Fruit fly (Drosophila melanogaster) whole organism, wandering third instar larva: Measurements from ENCODE around the gene kuk.

Experiments used
- Abd-B ChIP-seq: fragments of >200 bp; optimal IDR thresholded peaks from 2 replicates; lab custom pipeline; 2017; ENCODE audit warnings: missing biosample characterization, missing genetic modification characterization
- CG32264 ChIP-seq: fragments of 200-800 bp; sonication (Bioruptor generic); optimal IDR thresholded peaks from 2 replicates; lab custom pipeline; 2016; ENCODE audit warnings: missing biosample characterization, missing genetic modification characterization
- CG9705 ChIP-seq: fragments of 200-800 bp; sonication (Bioruptor generic); optimal IDR thresholded peaks from 2 replicates; lab custom pipeline; 2018; ENCODE audit warnings: missing biosample characterization, mild to moderate bottlenecking, missing genetic modification characterization
- CrebA ChIP-seq: fragments of 200-800 bp; sonication (Bioruptor generic); optimal IDR thresholded peaks from 2 replicates; lab custom pipeline; 2016; ENCODE audit warnings: missing biosample characterization, mild to moderate bottlenecking, missing genetic modification characterization, borderline replicate concordance
- Dfd ChIP-seq: fragments of >200 bp; optimal IDR thresholded peaks from 2 replicates; lab custom pipeline; 2017; ENCODE audit warnings: missing biosample characterization, missing genetic modification characterization
- Dif ChIP-seq: fragments of 200-275, 200-300 bp; sonication (Bioruptor generic); optimal IDR thresholded peaks from 2 replicates; lab custom pipeline; 2018; ENCODE audit warnings: missing biosample characterization, missing genetic modification characterization; ENCODE audit not compliant: partially characterized antibody
- GATAd ChIP-seq: sonication (Bioruptor generic); optimal IDR thresholded peaks from 2 replicates; lab custom pipeline; 2016; ENCODE audit warnings: missing biosample characterization, missing genetic modification characterization
- HLH106 ChIP-seq: fragments of 200-800 bp; optimal IDR thresholded peaks from 3 replicates; lab custom pipeline; 2019; ENCODE audit warnings: missing biosample characterization, mild to moderate bottlenecking, missing genetic modification characterization, moderate library complexity
- Hnf4 ChIP-seq: fragments of 200-800 bp; sonication (Bioruptor generic); optimal IDR thresholded peaks from 2 replicates; lab custom pipeline; 2016; ENCODE audit warnings: missing biosample characterization, mild to moderate bottlenecking, missing genetic modification characterization
- Hr78 ChIP-seq: fragments of >200 bp; optimal IDR thresholded peaks from 2 replicates; lab custom pipeline; 2017; ENCODE audit warnings: missing biosample characterization, missing genetic modification characterization
- Hr83 ChIP-seq: fragments of 200-300 bp; sonication (Bioruptor generic); optimal IDR thresholded peaks from 2 replicates; lab custom pipeline; 2016; ENCODE audit warnings: missing biosample characterization, mild to moderate bottlenecking, missing genetic modification characterization, moderate library complexity; ENCODE audit not compliant: poor library complexity, severe bottlenecking
- Jra ChIP-seq: sonication (Bioruptor generic); optimal IDR thresholded peaks from 2 replicates; lab custom pipeline; 2016; ENCODE audit warnings: missing biosample characterization, missing genetic modification characterization
- Mio ChIP-seq: sonication (Bioruptor generic); optimal IDR thresholded peaks from 2 replicates; lab custom pipeline; 2016; ENCODE audit warnings: missing biosample characterization, missing genetic modification characterization
- Myc ChIP-seq: fragments of >200 bp; optimal IDR thresholded peaks from 2 replicates; lab custom pipeline; 2017
- N ChIP-seq: fragments of >200 bp; optimal IDR thresholded peaks from 2 replicates; lab custom pipeline; 2018; ENCODE audit warnings: missing biosample characterization, missing external identifiers, missing genetic modification characterization
- OdsH ChIP-seq: fragments of 200-800 bp; sonication (Bioruptor generic); optimal IDR thresholded peaks from 2 replicates; lab custom pipeline; 2016; ENCODE audit warnings: missing biosample characterization, mild to moderate bottlenecking, missing genetic modification characterization
- Rel ChIP-seq, 2 experiments: fragments of 200-800 bp; sonication (Bioruptor generic) in 1 of 2; optimal IDR thresholded peaks; 2 replicates in 1 of 2; 3 replicates in 1 of 2; lab custom pipeline; 2016 to 2019; ENCODE audit warnings: mild to moderate bottlenecking in 2 of 2, missing biosample characterization in 2 of 2, missing genetic modification characterization in 2 of 2, moderate library complexity in 1 of 2
- Sp1 ChIP-seq: fragments of 200-800 bp; sonication (Bioruptor generic); optimal IDR thresholded peaks from 3 replicates; lab custom pipeline; 2019; ENCODE audit warnings: missing biosample characterization, mild to moderate bottlenecking, missing genetic modification characterization, moderate library complexity
- Vsx2 ChIP-seq: fragments of 200-300, 225-300 bp; sonication (Bioruptor generic); optimal IDR thresholded peaks from 2 replicates; lab custom pipeline; 2018; ENCODE audit warnings: missing biosample characterization, missing genetic modification characterization; ENCODE audit not compliant: partially characterized antibody
- br ChIP-seq: fragments of 200-800 bp; sonication (Bioruptor generic); optimal IDR thresholded peaks from 2 replicates; lab custom pipeline; 2016; ENCODE audit warnings: missing biosample characterization, missing genetic modification characterization
- brk ChIP-seq: fragments of 200-800 bp; sonication (Bioruptor generic); optimal IDR thresholded peaks from 2 replicates; lab custom pipeline; 2016; ENCODE audit warnings: missing biosample characterization, mild to moderate bottlenecking, missing genetic modification characterization
- dl ChIP-seq, 2 experiments: fragments of 175-275, 200-275 bp in 1 of 2; fragments of 200-275 bp in 1 of 2; sonication (Bioruptor generic); optimal IDR thresholded peaks; lab custom pipeline; 2018; ENCODE audit warnings: mild to moderate bottlenecking in 2 of 2, missing biosample characterization in 2 of 2, missing genetic modification characterization in 2 of 2, moderate library complexity in 2 of 2; ENCODE audit not compliant: partially characterized antibody in 2 of 2, insufficient read depth in 1 of 2
- dmrt93B ChIP-seq: fragments of 200-800 bp; sonication (Bioruptor generic); optimal IDR thresholded peaks from 2 replicates; lab custom pipeline; 2018; ENCODE audit warnings: missing biosample characterization, mild to moderate bottlenecking, missing genetic modification characterization
- dsf ChIP-seq: sonication (Bioruptor generic); optimal IDR thresholded peaks from 2 replicates; lab custom pipeline; 2016; ENCODE audit warnings: missing biosample characterization, missing genetic modification characterization, borderline replicate concordance
- ey ChIP-seq: fragments of 200-800 bp; sonication (Bioruptor generic); optimal IDR thresholded peaks from 2 replicates; lab custom pipeline; 2016; ENCODE audit warnings: missing biosample characterization, missing genetic modification characterization
- foxo ChIP-seq, 2 experiments: fragments of 200-800 bp; sonication (Bioruptor generic); optimal IDR thresholded peaks; 2 replicates in 1 of 2; 3 replicates in 1 of 2; lab custom pipeline; 2016 to 2017; ENCODE audit warnings: missing biosample characterization in 2 of 2, missing genetic modification characterization in 2 of 2
- fru ChIP-seq: fragments of 200-800 bp; sonication (Bioruptor generic); optimal IDR thresholded peaks from 3 replicates; lab custom pipeline; 2016; ENCODE audit warnings: missing biosample characterization, mild to moderate bottlenecking, missing genetic modification characterization
- h ChIP-seq: fragments of 200-800 bp; sonication (Bioruptor generic); optimal IDR thresholded peaks from 3 replicates; lab custom pipeline; 2016; ENCODE audit warnings: missing biosample characterization, mild to moderate bottlenecking, missing genetic modification characterization
- jim ChIP-seq: fragments of 175-275, 200-325 bp; sonication (Bioruptor generic); optimal IDR thresholded peaks from 2 replicates; lab custom pipeline; 2016; ENCODE audit warnings: missing biosample characterization, mild to moderate bottlenecking, missing genetic modification characterization
- lola ChIP-seq: fragments of >200 bp; optimal IDR thresholded peaks from 2 replicates; lab custom pipeline; 2017; ENCODE audit warnings: missing biosample characterization, missing genetic modification characterization
- pan ChIP-seq: fragments of >200 bp; optimal IDR thresholded peaks from 2 replicates; lab custom pipeline; 2017
- psq ChIP-seq: fragments of 200-800 bp; sonication (Bioruptor generic); optimal IDR thresholded peaks from 3 replicates; lab custom pipeline; 2017; ENCODE audit warnings: missing biosample characterization, mild to moderate bottlenecking, missing genetic modification characterization, moderate library complexity
- rgr ChIP-seq: fragments of 200-800 bp; sonication (Bioruptor generic); optimal IDR thresholded peaks from 3 replicates; lab custom pipeline; 2016; ENCODE audit warnings: missing biosample characterization, mild to moderate bottlenecking, missing genetic modification characterization
- sage ChIP-seq: fragments of 200-800 bp; sonication (Bioruptor generic); optimal IDR thresholded peaks from 2 replicates; lab custom pipeline; 2016; ENCODE audit warnings: missing biosample characterization, mild to moderate bottlenecking, missing genetic modification characterization
- sv ChIP-seq: fragments of 200-800 bp; sonication (Bioruptor generic); optimal IDR thresholded peaks from 3 replicates; lab custom pipeline; 2016; ENCODE audit warnings: missing biosample characterization, missing genetic modification characterization
- tai ChIP-seq: sonication (Bioruptor generic); optimal IDR thresholded peaks from 2 replicates; lab custom pipeline; 2016; ENCODE audit warnings: missing biosample characterization, missing genetic modification characterization
- usp ChIP-seq: fragments of >200 bp; optimal IDR thresholded peaks from 2 replicates; lab custom pipeline; 2017; ENCODE audit warnings: missing biosample characterization, missing genetic modification characterization
- woc ChIP-seq: sonication (Bioruptor generic); optimal IDR thresholded peaks from 2 replicates; lab custom pipeline; 2016; ENCODE audit warnings: missing biosample characterization, mild to moderate bottlenecking, missing genetic modification characterization

Gene kuk

dm6 chr3R:17077968-17078417 lies 2.1 kb upstream of the kuk start:
- TF ChIP-seq Rel (GFP tag; optimal IDR thresholded peaks at IDR 0.05; lab: Kevin White, UChicago) (no peak), Rel (tag; optimal IDR thresholded peaks at IDR 0.05; lab: Kevin White, UChicago) (peak; percentile 82), sage (GFP tag; lab: Kevin White, UChicago) (no peak), Dfd (no peak), br (GFP tag; lab: Kevin White, UChicago) (no peak), ey (GFP tag; lab: Kevin White, UChicago) (no peak), Hnf4 (peak; percentile 2), Sp1 (GFP tag; lab: Kevin White, UChicago) (peak; percentile 14), Hr83 (GFP tag; lab: Kevin White, UChicago) (peak; percentile 48), usp (GFP tag; lab: Kevin White, UChicago) (no peak), foxo (GFP tag; optimal IDR thresholded peaks at IDR 0.05; lab: Kevin White, UChicago) (no peak), HLH106 (tag; lab: Kevin White, UChicago) (no peak), h (GFP tag; lab: Kevin White, UChicago) (peak; percentile 44)

DNA sequence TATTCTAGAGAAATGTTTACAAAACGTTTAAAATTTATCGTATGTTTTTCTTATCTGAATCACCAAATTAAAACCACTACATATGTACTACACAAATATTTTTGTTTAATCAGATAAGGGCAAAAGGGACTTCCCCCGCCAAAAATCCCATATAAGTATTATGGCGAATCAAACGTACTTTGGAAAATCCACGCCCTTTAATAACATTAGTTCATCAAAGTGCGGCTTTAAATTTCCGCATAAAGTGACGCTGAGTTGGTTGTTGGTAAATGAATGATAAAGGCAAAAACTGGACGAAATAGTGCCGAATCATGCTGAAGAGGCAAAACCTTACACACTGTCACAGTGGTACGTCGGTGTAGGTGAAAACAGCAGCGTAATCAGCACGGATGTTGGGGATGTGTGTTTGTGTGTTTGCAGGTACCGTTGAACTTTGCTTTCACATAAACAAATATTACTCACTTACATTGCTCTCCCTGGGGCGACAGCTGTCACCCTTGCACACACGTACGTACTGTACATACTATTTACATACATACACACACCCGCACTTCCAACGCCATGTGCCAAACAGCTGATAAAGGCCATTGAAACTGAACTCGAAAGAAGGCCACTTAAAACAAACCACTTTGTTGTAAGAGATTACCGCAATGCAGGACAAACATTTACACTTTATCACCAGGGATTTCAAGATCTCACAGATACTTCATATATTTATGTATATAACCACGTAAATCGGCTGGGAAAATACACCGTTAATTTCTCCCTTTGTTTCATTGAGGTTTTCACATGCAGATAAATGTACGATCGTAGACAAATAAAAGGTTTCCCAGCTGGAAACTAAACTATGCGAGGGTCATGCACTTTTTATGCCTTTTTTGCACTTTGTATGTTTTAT lies 834 bp upstream of the kuk start:
- TF ChIP-seq foxo (GFP tag; optimal IDR thresholded peaks at IDR 0.05; lab: Kevin White, UChicago) (peak in 1 of 2 experiments; percentile 0), h (GFP tag; lab: Kevin White, UChicago) (no peak), tai (GFP tag; lab: Kevin White, UChicago) (no peak), Hr83 (GFP tag; lab: Kevin White, UChicago) (peak; percentile 56), Rel (GFP tag; optimal IDR thresholded peaks at IDR 0.05; lab: Kevin White, UChicago) (peak; percentile 39), Rel (tag; optimal IDR thresholded peaks at IDR 0.05; lab: Kevin White, UChicago) (peak; percentile 97)

dm6 chr3R:17080666-17081358 lies 768 bp downstream of the kuk start:
- TF ChIP-seq jim (GFP tag; lab: Kevin White, UChicago) (no peak), CrebA (GFP tag; lab: Kevin White, UChicago) (no peak), Hnf4 (peak; percentile 86), ey (GFP tag; lab: Kevin White, UChicago) (peak; percentile 88), Dif (GFP tag; lab: Kevin White, UChicago) (no peak), Vsx2 (no peak), usp (GFP tag; lab: Kevin White, UChicago) (no peak), brk (GFP tag; lab: Kevin White, UChicago) (no peak), Rel (GFP tag; optimal IDR thresholded peaks at IDR 0.05; lab: Kevin White, UChicago) (peak; percentile 83), Rel (tag; optimal IDR thresholded peaks at IDR 0.05; lab: Kevin White, UChicago) (peak; percentile 54), foxo (GFP tag; optimal IDR thresholded peaks at IDR 0.05; lab: Kevin White, UChicago) (peak; percentile 83 to 94), Mio (peak; percentile 46), pan (no peak), Sp1 (GFP tag; lab: Kevin White, UChicago) (peak; percentile 97), tai (GFP tag; lab: Kevin White, UChicago) (no peak), Hr78 (no peak), Dfd (no peak), Myc (lab: Kevin White, UChicago) (no peak), sv (GFP tag; lab: Kevin White, UChicago) (peak; percentile 92), sage (GFP tag; lab: Kevin White, UChicago) (peak; percentile 92), N (GFP tag; lab: Kevin White, UChicago) (no peak), CG32264 (GFP tag; lab: Kevin White, UChicago) (peak; percentile 79), psq (GFP tag; lab: Kevin White, UChicago) (peak; percentile 89), h (GFP tag; lab: Kevin White, UChicago) (peak; percentile 93), lola (GFP tag; lab: Kevin White, UChicago) (no peak), HLH106 (tag; lab: Kevin White, UChicago) (peak; percentile 94), Hr83 (GFP tag; lab: Kevin White, UChicago) (no peak), fru (peak; percentile 94), Jra (GFP tag; lab: Kevin White, UChicago) (peak; percentile 74), OdsH (GFP tag; lab: Kevin White, UChicago) (peak; percentile 92), CG9705 (GFP tag; lab: Kevin White, UChicago) (peak; percentile 86), dl (GFP tag; optimal IDR thresholded peaks at IDR 0.05; lab: Kevin White, UChicago; ENCODE audit: insufficient read depth in 1 of 2, partially characterized antibody in 2 of 2) (no peak), Abd-B (GFP tag; lab: Kevin White, UChicago) (no peak), woc (GFP tag; lab: Kevin White, UChicago) (peak; percentile 76), GATAd (GFP tag; lab: Kevin White, UChicago) (peak; percentile 30), rgr (peak; percentile 94), dsf (GFP tag; lab: Kevin White, UChicago) (peak; percentile 59), br (GFP tag; lab: Kevin White, UChicago) (peak; percentile 93), dmrt93B (GFP tag; lab: Kevin White, UChicago) (peak; percentile 90)
